Worm (Caenorhabditis elegans): ENCODE measurements around the gene ZC239.3.

Gene ZC239.3

ce11 chrII:3225780-3226179, 9.9 kb downstream of the ZC239.3 start, which contains the start of gene ZC239.17:
Gene ZC239.17, minus strand, starts transcription at chrII:3225880.
- no peak for TF ChIP-seq nhr-12 (tag; optimal IDR thresholded peaks at IDR 0.05)
- no peak for TF ChIP-seq unc-62 (GFP tag; optimal IDR thresholded peaks at IDR 0.05)
- no peak for TF ChIP-seq sptf-1 (tag; optimal IDR thresholded peaks at IDR 0.05)
- TF ChIP-seq ceh-83 (GFP tag; optimal IDR thresholded peaks at IDR 0.05): no peak
- TF ChIP-seq ces-1 (GFP tag; optimal IDR thresholded peaks at IDR 0.05): no peak
- TF ChIP-seq nhr-2 (tag; optimal IDR thresholded peaks at IDR 0.05): no peak
- TF ChIP-seq ceh-43 (GFP tag; optimal IDR thresholded peaks at IDR 0.05): no peak
- TF ChIP-seq ceh-39 (tag; optimal IDR thresholded peaks at IDR 0.05): no peak
- no peak for TF ChIP-seq lin-13 (tag; optimal IDR thresholded peaks at IDR 0.05)
- no peak for TF ChIP-seq ztf-11 (tag; optimal IDR thresholded peaks at IDR 0.05)
- TF ChIP-seq lin-32 (GFP tag; optimal IDR thresholded peaks at IDR 0.05): no peak
- TF ChIP-seq mab-5 (tag; optimal IDR thresholded peaks at IDR 0.05): no peak
- no peak for TF ChIP-seq nhr-76 (tag; optimal IDR thresholded peaks at IDR 0.05)
- TF ChIP-seq nhr-237 (tag; optimal IDR thresholded peaks at IDR 0.05): no peak
- TF ChIP-seq ham-2 (GFP tag; optimal IDR thresholded peaks at IDR 0.05): no peak

- no peak for TF ChIP-seq nhr-12 (tag; optimal IDR thresholded peaks at IDR 0.05)
- no peak for TF ChIP-seq ces-1 (GFP tag; optimal IDR thresholded peaks at IDR 0.05)
- TF ChIP-seq ceh-39 (tag; optimal IDR thresholded peaks at IDR 0.05): no peak
- no peak for TF ChIP-seq blmp-1 (tag; optimal IDR thresholded peaks at IDR 0.05)
- TF ChIP-seq ztf-11 (tag; optimal IDR thresholded peaks at IDR 0.05): no peak
- TF ChIP-seq unc-120 (tag; optimal IDR thresholded peaks at IDR 0.05; ENCODE audit: poor library complexity, severe bottlenecking): no peak
These were observed 14.6 kb downstream of the ZC239.3 start, which contains the start of gene srh-297 for ce11 chrII:3230422-3230821. Gene srh-297, minus strand, starts transcription at chrII:3230522.

ce11 chrII:3234725-3235124, 18.9 kb downstream of the ZC239.3 start, which contains the start of gene C17F4.8:
Gene C17F4.8, minus strand, starts transcription at chrII:3234825.
- no peak for TF ChIP-seq lsy-2 (tag; optimal IDR thresholded peaks at IDR 0.05)
- no peak for TF ChIP-seq nhr-28 (tag; optimal IDR thresholded peaks at IDR 0.05)
- no peak for TF ChIP-seq ceh-83 (GFP tag; optimal IDR thresholded peaks at IDR 0.05)

- TF ChIP-seq elt-3 (tag; optimal IDR thresholded peaks at IDR 0.05) (no peak), lsy-2 (tag; optimal IDR thresholded peaks at IDR 0.05) (no peak), ceh-83 (GFP tag; optimal IDR thresholded peaks at IDR 0.05) (no peak), nhr-237 (tag; optimal IDR thresholded peaks at IDR 0.05) (no peak), flh-1 (GFP tag; optimal IDR thresholded peaks at IDR 0.05) (no peak), snpc-4 (tag; optimal IDR thresholded peaks at IDR 0.05) (no peak), mep-1 (tag; optimal IDR thresholded peaks at IDR 0.05) (no peak), lin-32 (GFP tag; optimal IDR thresholded peaks at IDR 0.05) (no peak), ces-1 (GFP tag; optimal IDR thresholded peaks at IDR 0.05) (no peak), elt-1 (tag; optimal IDR thresholded peaks at IDR 0.05; ENCODE audit: borderline replicate concordance, insufficient read depth) (no peak), ceh-39 (tag; optimal IDR thresholded peaks at IDR 0.05) (no peak), unc-62 (GFP tag; optimal IDR thresholded peaks at IDR 0.05) (no peak)
These were observed 21.2 kb downstream of the ZC239.3 start, which contains the start of the genes srz-67 and C17F4.11 for ce11 chrII:3237038-3237521. Gene srz-67, minus strand, starts transcription at chrII:3237138. Gene C17F4.11, plus strand, starts transcription at chrII:3237471.

ce11 chrII:3240207-3240606, 24.3 kb downstream of the ZC239.3 start, which contains the start of gene C17F4.3:
Gene C17F4.3, plus strand, starts transcription at chrII:3240507.
- TF ChIP-seq unc-39 (tag; optimal IDR thresholded peaks at IDR 0.05): no peak

ce11 chrII:3241842-3242241, 26.0 kb downstream of the ZC239.3 start:
- TF ChIP-seq elt-3 (tag; optimal IDR thresholded peaks at IDR 0.05) (peak; percentile 88), nhr-12 (tag; optimal IDR thresholded peaks at IDR 0.05) (no peak), blmp-1 (tag; optimal IDR thresholded peaks at IDR 0.05) (peak; percentile 10)

- no peak for TF ChIP-seq ceh-39 (tag; optimal IDR thresholded peaks at IDR 0.05)
- no peak for TF ChIP-seq ham-2 (GFP tag; optimal IDR thresholded peaks at IDR 0.05)
- TF ChIP-seq unc-120 (tag; optimal IDR thresholded peaks at IDR 0.05; ENCODE audit: poor library complexity, severe bottlenecking): no peak
- no peak for TF ChIP-seq ces-1 (GFP tag; optimal IDR thresholded peaks at IDR 0.05)
- no peak for TF ChIP-seq drap-1 (GFP tag; optimal IDR thresholded peaks at IDR 0.05)
- TF ChIP-seq hlh-1 (tag; optimal IDR thresholded peaks at IDR 0.05): no peak
- TF ChIP-seq nhr-76 (tag; optimal IDR thresholded peaks at IDR 0.05): no peak
These were observed 28.2 kb downstream of the ZC239.3 start, which contains the start of gene C17F4.12 for ce11 chrII:3244070-3244469. Gene C17F4.12, minus strand, starts transcription at chrII:3244170.

Measured in whole organism, mixed stage, embryonic.